Fruit fly (Drosophila melanogaster) whole organism, embryonic: ENCODE measurements around the gene mib2.

ENCODE experiments used
- CG10431 ChIP-seq: fragments of 200-800 bp; sonication (Bioruptor generic); optimal IDR thresholded peaks from 3 replicates; lab custom pipeline; 2018; ENCODE audit warnings: missing biosample characterization, mild to moderate bottlenecking, missing genetic modification characterization
- CG11093 ChIP-seq: fragments of 200-800 bp; sonication (Bioruptor generic); IDR thresholded peaks from 3 replicates; pipeline ENCODE4 v1.3.6; 2022; ENCODE audit warnings: missing biosample characterization, missing genetic modification characterization
- CG1233 ChIP-seq: fragments of 200-800 bp; sonication (Bioruptor generic); optimal IDR thresholded peaks from 4 replicates; lab custom pipeline; 2018; ENCODE audit warnings: missing biosample characterization, mild to moderate bottlenecking, missing genetic modification characterization
- CG12659 ChIP-seq: fragments of 200-800 bp; sonication (Bioruptor generic); optimal IDR thresholded peaks from 3 replicates; lab custom pipeline; 2017; ENCODE audit warnings: mild to moderate bottlenecking, missing biosample characterization, missing genetic modification reagents, missing genetic modification characterization
- CG12744 ChIP-seq: fragments of 200-800 bp; sonication (Bioruptor generic); optimal IDR thresholded peaks from 2 replicates; lab custom pipeline; 2016; ENCODE audit warnings: missing biosample characterization, missing genetic modification characterization
- CG13424 ChIP-seq: fragments of 200-800 bp; sonication (Bioruptor generic); optimal IDR thresholded peaks from 2 replicates; lab custom pipeline; 2019; ENCODE audit warnings: missing biosample characterization, mild to moderate bottlenecking, missing genetic modification characterization, moderate library complexity
- CG17912 ChIP-seq: fragments of 200-800 bp; sonication (Bioruptor generic); optimal IDR thresholded peaks from 2 replicates; lab custom pipeline; 2018; ENCODE audit warnings: missing biosample characterization, mild to moderate bottlenecking, missing genetic modification characterization
- CG2202 ChIP-seq: fragments of 200-800 bp; sonication (Bioruptor generic); optimal IDR thresholded peaks from 2 replicates; lab custom pipeline; 2018; ENCODE audit warnings: missing biosample characterization, mild to moderate bottlenecking, missing genetic modification characterization
- CG2875 ChIP-seq: fragments of 200-800 bp; sonication (Bioruptor generic); optimal IDR thresholded peaks from 2 replicates; lab custom pipeline; 2017; ENCODE audit warnings: missing biosample characterization, mild to moderate bottlenecking, missing genetic modification characterization, missing genetic modification reagents
- CG31388 ChIP-seq: fragments of 200-800 bp; sonication (Bioruptor generic); optimal IDR thresholded peaks from 2 replicates; lab custom pipeline; 2016; ENCODE audit warnings: missing biosample characterization, missing genetic modification characterization
- CG4404 ChIP-seq: fragments of 200-800 bp; sonication (Bioruptor generic); IDR thresholded peaks from 2 replicates; pipeline ENCODE4 v1.3.6; 2022; ENCODE audit warnings: missing biosample characterization, missing genetic modification characterization
- CG6654 ChIP-seq: fragments of 200-800 bp; sonication (Bioruptor generic); optimal IDR thresholded peaks from 2 replicates; lab custom pipeline; 2017; ENCODE audit warnings: missing biosample characterization, mild to moderate bottlenecking, missing genetic modification characterization
- CG6791 ChIP-seq: fragments of 200-800 bp; sonication (Bioruptor generic); IDR thresholded peaks from 3 replicates; pipeline ENCODE4 v1.3.6; 2022; ENCODE audit warnings: missing biosample characterization, missing genetic modification characterization; ENCODE audit not compliant: partially characterized antibody
- CG7928 ChIP-seq: fragments of 200-800 bp; sonication (Bioruptor generic); optimal IDR thresholded peaks from 2 replicates; lab custom pipeline; 2017; ENCODE audit warnings: missing biosample characterization, mild to moderate bottlenecking, missing genetic modification characterization
- CG8290 ChIP-seq, 3 experiments: fragments of 200-800 bp; sonication (Bioruptor generic); optimal IDR thresholded peaks; 2 replicates each; lab custom pipeline; 2016 to 2019; ENCODE audit warnings: missing biosample characterization in 3 of 3, missing genetic modification characterization in 3 of 3, mild to moderate bottlenecking in 2 of 3, moderate library complexity in 1 of 3
- CG8944 ChIP-seq: fragments of 200-800 bp; sonication (Bioruptor generic); optimal IDR thresholded peaks from 3 replicates; lab custom pipeline; 2016; ENCODE audit warnings: missing biosample characterization, missing genetic modification characterization
- CG9797 ChIP-seq: fragments of 200-800 bp; sonication (Bioruptor generic); optimal IDR thresholded peaks from 3 replicates; lab custom pipeline; 2018; ENCODE audit warnings: missing biosample characterization, mild to moderate bottlenecking, missing genetic modification characterization
- CTCF ChIP-seq: fragments of 200-800 bp; sonication (Bioruptor generic); optimal IDR thresholded peaks from 2 replicates; lab custom pipeline; 2017; ENCODE audit warnings: missing biosample characterization, mild to moderate bottlenecking, missing genetic modification characterization, moderate library complexity
- Camta ChIP-seq: fragments of 200-800 bp; sonication (Bioruptor generic); optimal IDR thresholded peaks from 2 replicates; lab custom pipeline; 2016; ENCODE audit warnings: missing biosample characterization, missing genetic modification characterization
- Dll ChIP-seq: fragments of 200-800 bp; sonication (Bioruptor generic); IDR thresholded peaks from 4 replicates; pipeline ENCODE4 v1.3.6; 2022; ENCODE audit warnings: missing biosample characterization, missing genetic modification characterization; ENCODE audit not compliant: partially characterized antibody
- Doc2 ChIP-seq: fragments of 200-800 bp; sonication (Bioruptor generic); IDR thresholded peaks from 2 replicates; pipeline ENCODE4 v1.3.6; 2022; ENCODE audit warnings: missing biosample characterization, missing genetic modification characterization
- Dp ChIP-seq: fragments of 200-800 bp; sonication (Bioruptor generic); optimal IDR thresholded peaks from 2 replicates; lab custom pipeline; 2018; ENCODE audit warnings: missing biosample characterization, mild to moderate bottlenecking, missing genetic modification characterization, moderate library complexity
- Ets65A ChIP-seq: fragments of 200-800 bp; sonication (Bioruptor generic); peaks from one replicate; lab custom pipeline; 2016; ENCODE audit warnings: missing biosample characterization, missing genetic modification characterization
- Fer2 ChIP-seq: fragments of 200-800 bp; sonication (Bioruptor generic); optimal IDR thresholded peaks from 2 replicates; lab custom pipeline; 2018; ENCODE audit warnings: missing biosample characterization, mild to moderate bottlenecking, missing genetic modification characterization, moderate library complexity
- HLH4C ChIP-seq: fragments of 200-800 bp; sonication (Bioruptor generic); IDR thresholded peaks from 3 replicates; pipeline ENCODE4 v1.3.6; 2022; ENCODE audit warnings: missing biosample characterization, missing genetic modification characterization; ENCODE audit not compliant: partially characterized antibody
- HmgZ ChIP-seq: fragments of 200-800 bp; sonication (Bioruptor generic); optimal IDR thresholded peaks from 2 replicates; lab custom pipeline; 2018; ENCODE audit warnings: missing biosample characterization, mild to moderate bottlenecking, missing genetic modification characterization
- NC2α ChIP-seq: fragments of 200-800 bp; sonication (Bioruptor generic); optimal IDR thresholded peaks from 2 replicates; lab custom pipeline; 2016; ENCODE audit warnings: missing biosample characterization, missing genetic modification characterization
- Nf-YC ChIP-seq: fragments of 200-800 bp; optimal IDR thresholded peaks from 3 replicates; lab custom pipeline; 2019; ENCODE audit warnings: missing biosample characterization, mild to moderate bottlenecking, missing genetic modification characterization, moderate library complexity
- PHDP ChIP-seq: fragments of 200-800 bp; sonication (Bioruptor generic); optimal IDR thresholded peaks from 3 replicates; lab custom pipeline; 2018; ENCODE audit warnings: missing biosample characterization, mild to moderate bottlenecking, missing genetic modification characterization, moderate library complexity
- Ravus ChIP-seq: fragments of 200-800 bp; sonication (Bioruptor generic); IDR thresholded peaks from 2 replicates; pipeline ENCODE4 v1.3.6; 2022; ENCODE audit warnings: missing biosample characterization, missing genetic modification characterization
- cwo ChIP-seq: fragments of 200-800 bp; sonication (Bioruptor generic); optimal IDR thresholded peaks from 3 replicates; lab custom pipeline; 2017; ENCODE audit warnings: missing biosample characterization, missing genetic modification characterization, mild to moderate bottlenecking, moderate library complexity, missing genetic modification reagents
- dmrt11E ChIP-seq: fragments of 200-800 bp; sonication (Bioruptor generic); optimal IDR thresholded peaks from 3 replicates; lab custom pipeline; 2018; ENCODE audit warnings: missing biosample characterization, mild to moderate bottlenecking, missing genetic modification characterization, moderate library complexity
- emc ChIP-seq: fragments of 200-800 bp; sonication (Bioruptor generic); optimal IDR thresholded peaks from 2 replicates; lab custom pipeline; 2016; ENCODE audit warnings: missing biosample characterization, missing genetic modification characterization
- esg ChIP-seq: fragments of 200-800 bp; sonication (Bioruptor generic); conservative IDR thresholded peaks from 2 replicates; pipeline ENCODE4 v1.3.6; 2022; ENCODE audit warnings: missing biosample characterization, missing genetic modification characterization
- eve ChIP-seq, 2 experiments: fragments of >200 bp; optimal IDR thresholded peaks; 2 replicates each; lab custom pipeline; 2017; ENCODE audit warnings: missing biosample characterization in 2 of 2, missing genetic modification characterization in 2 of 2
- gce ChIP-seq: fragments of 200-800 bp; sonication (Bioruptor generic); IDR thresholded peaks from 3 replicates; pipeline ENCODE4 v1.3.6; 2022; ENCODE audit warnings: missing biosample characterization, missing genetic modification characterization
- gfzf ChIP-seq: fragments of 200-800 bp; sonication (Bioruptor generic); optimal IDR thresholded peaks from 2 replicates; lab custom pipeline; 2016; ENCODE audit warnings: missing biosample characterization, mild to moderate bottlenecking, missing genetic modification characterization, moderate library complexity
- gsb-n ChIP-seq: fragments of 200-800 bp; sonication (Bioruptor generic); optimal IDR thresholded peaks from 3 replicates; lab custom pipeline; 2018; ENCODE audit warnings: missing biosample characterization, mild to moderate bottlenecking, missing genetic modification characterization
- ham ChIP-seq: fragments of 200-800 bp; sonication (Bioruptor generic); IDR thresholded peaks from 2 replicates; pipeline ENCODE4 v1.3.6; 2022; ENCODE audit warnings: missing biosample characterization, missing genetic modification characterization
- hbn ChIP-seq: fragments of 200-800 bp; sonication (Bioruptor generic); IDR thresholded peaks from 2 replicates; pipeline ENCODE4 v1.3.6; 2022; ENCODE audit warnings: missing biosample characterization, missing genetic modification characterization; ENCODE audit not compliant: partially characterized antibody
- insv ChIP-seq, 2 experiments: fragments of 200-800 bp; sonication (Bioruptor generic); optimal IDR thresholded peaks; 3 replicates each; lab custom pipeline; 2016 to 2018; ENCODE audit warnings: missing biosample characterization in 2 of 2, missing genetic modification characterization in 2 of 2
- mirr ChIP-seq: fragments of 200-800 bp; sonication (Bioruptor generic); optimal IDR thresholded peaks from 3 replicates; lab custom pipeline; 2018; ENCODE audit warnings: missing biosample characterization, mild to moderate bottlenecking, missing genetic modification characterization
- mld ChIP-seq: fragments of 200-800 bp; sonication (Bioruptor generic); IDR thresholded peaks from 3 replicates; pipeline ENCODE4 v1.3.6; 2022; ENCODE audit warnings: missing biosample characterization, missing genetic modification characterization; ENCODE audit not compliant: partially characterized antibody
- pho ChIP-seq: fragments of 200-800 bp; sonication (Bioruptor generic); optimal IDR thresholded peaks from 2 replicates; lab custom pipeline; 2016; ENCODE audit warnings: missing biosample characterization, missing genetic modification characterization
- pros ChIP-seq: fragments of 200-800 bp; sonication (Bioruptor generic); optimal IDR thresholded peaks from 3 replicates; lab custom pipeline; 2019; ENCODE audit warnings: missing biosample characterization, mild to moderate bottlenecking, missing genetic modification characterization, moderate library complexity
- slou ChIP-seq: fragments of 200-800 bp; sonication (Bioruptor generic); optimal IDR thresholded peaks from 3 replicates; lab custom pipeline; 2016; ENCODE audit warnings: missing biosample characterization, missing genetic modification characterization
- sug ChIP-seq: fragments of 200-800 bp; optimal IDR thresholded peaks from 2 replicates; lab custom pipeline; 2019; ENCODE audit warnings: missing biosample characterization, mild to moderate bottlenecking, missing genetic modification characterization, moderate library complexity
- tgo ChIP-seq: fragments of 200-800 bp; sonication (Bioruptor generic); IDR thresholded peaks from 3 replicates; pipeline ENCODE4 v1.3.6; 2022; ENCODE audit warnings: missing biosample characterization, missing genetic modification characterization
- z ChIP-seq: fragments of 200-800 bp; sonication (Bioruptor generic); IDR thresholded peaks from 3 replicates; pipeline ENCODE4 v1.3.6; 2022; ENCODE audit warnings: missing biosample characterization, missing genetic modification characterization

The mib2 gene

dm6 chr2L:19011895-19012645, 22.2 kb upstream of the mib2 start (continued):
- TF ChIP-seq CG6654 (peak; percentile 16), CG13424 (tag; lab: Kevin White, UChicago) (peak; percentile 80), CG12659 (peak; percentile 83), gce (peak; percentile 76), z (GFP tag; lab: Robert Waterston, UW) (no peak), CG4404 (GFP tag; lab: Robert Waterston, UW) (peak; percentile 76), tgo (GFP tag; lab: Robert Waterston, UW) (peak; percentile 88), CG2202 (tag; lab: Kevin White, UChicago) (peak; percentile 5), insv (GFP tag; optimal IDR thresholded peaks at IDR 0.05; lab: Kevin White, UChicago) (no peak), pho (GFP tag; lab: Kevin White, UChicago) (peak; percentile 80), HLH4C (no peak), CG12744 (GFP tag; lab: Kevin White, UChicago) (peak; percentile 49), CG31388 (GFP tag; lab: Kevin White, UChicago) (no peak), CG17912 (GFP tag; lab: Kevin White, UChicago) (no peak), CG10431 (GFP tag; lab: Kevin White, UChicago) (no peak), slou (GFP tag; lab: Kevin White, UChicago) (peak; percentile 74), Fer2 (no peak), PHDP (tag; lab: Kevin White, UChicago) (peak; percentile 80), CG8290 (GFP tag; optimal IDR thresholded peaks at IDR 0.05; lab: Kevin White, UChicago) (no peak), CG8290 (tag; optimal IDR thresholded peaks at IDR 0.05; lab: Kevin White, UChicago) (peak in 1 of 2 experiments; percentile 93), ham (GFP tag; lab: Robert Waterston, UW) (peak; percentile 54; the same call in 1 of the 2 replicates), CTCF (no peak), eve (GFP tag; optimal IDR thresholded peaks at IDR 0.05; lab: Kevin White, UChicago) (no peak), Dll (GFP tag; lab: Robert Waterston, UW) (no peak), Camta (peak; percentile 67), sug (tag; lab: Kevin White, UChicago) (peak; percentile 41), hbn (GFP tag; lab: Robert Waterston, UW) (no peak), CG1233 (GFP tag; lab: Kevin White, UChicago) (peak; percentile 69), CG11093 (GFP tag; lab: Robert Waterston, UW) (peak; percentile 84), mirr (GFP tag; lab: Kevin White, UChicago) (peak; percentile 88), CG2875 (GFP tag; lab: Kevin White, UChicago) (peak; percentile 42), Doc2 (no peak), mld (GFP tag; lab: Robert Waterston, UW) (no peak), Ravus (GFP tag; lab: Robert Waterston, UW) (peak; percentile 47), Ets65A (GFP tag; lab: Kevin White, UChicago) (peak; percentile 94), CG7928 (GFP tag; lab: Kevin White, UChicago) (peak; percentile 54), gsb-n (tag; lab: Kevin White, UChicago) (peak; percentile 58), Dp (no peak), esg (GFP tag; lab: Robert Waterston, UW) (peak; percentile 86), CG8944 (GFP tag; lab: Kevin White, UChicago) (peak; percentile 81), CG9797 (GFP tag; lab: Kevin White, UChicago) (no peak), pros (no peak), HmgZ (tag; lab: Kevin White, UChicago) (peak; percentile 68), cwo (peak; percentile 87), emc (GFP tag; lab: Kevin White, UChicago) (peak; percentile 44), dmrt11E (peak; percentile 30), NC2α (GFP tag; lab: Kevin White, UChicago) (peak; percentile 46), Nf-YC (tag; lab: Kevin White, UChicago) (peak; percentile 43), CG6791 (GFP tag; lab: Robert Waterston, UW) (no peak), gfzf (GFP tag; lab: Kevin White, UChicago) (no peak)
